Fruit fly (Drosophila melanogaster): ENCODE measurements around the gene CycJ.

CycJ gene

DNA sequence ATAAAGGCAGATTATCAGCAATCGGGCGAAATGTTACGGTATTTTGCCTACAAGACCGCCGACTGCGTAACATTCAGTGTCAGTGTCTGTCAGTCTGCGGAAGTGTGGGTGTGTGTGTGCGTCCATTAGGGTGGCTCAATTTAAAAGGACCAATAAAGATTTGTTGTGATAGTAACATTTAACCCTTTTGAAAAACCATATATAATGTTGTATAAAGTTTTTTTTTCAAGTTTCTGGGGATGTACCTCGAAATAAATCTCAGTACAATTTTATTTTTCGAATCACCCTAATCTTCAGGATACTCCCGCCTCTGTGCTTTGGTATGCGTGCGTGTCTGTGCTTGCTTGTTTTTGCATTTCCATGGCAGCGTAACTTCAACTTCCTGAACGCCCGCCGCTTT lies 6.6 kb downstream of the CycJ start (continued):
- TF ChIP-seq CG6683 (GFP tag; optimal IDR thresholded peaks at IDR 0.05) = peak; percentile 82
- TF ChIP-seq gcm2 (GFP tag; optimal IDR thresholded peaks at IDR 0.05) = no peak
- peak; percentile 28 for TF ChIP-seq slp2 (GFP tag; optimal IDR thresholded peaks at IDR 0.05)
- TF ChIP-seq Hr78 (GFP tag; optimal IDR thresholded peaks at IDR 0.05) = no peak
- TF ChIP-seq bowl (GFP tag; IDR thresholded peaks at IDR 0.05) = peak; percentile 44; the same call in 1 of the 2 replicates
- TF ChIP-seq BtbVII (GFP tag; optimal IDR thresholded peaks at IDR 0.05) = peak; percentile 85
- peak; percentile 50 for TF ChIP-seq bcd (GFP tag; optimal IDR thresholded peaks at IDR 0.05)
- TF ChIP-seq CG18764 (GFP tag; optimal IDR thresholded peaks at IDR 0.05) = no peak
- TF ChIP-seq CG11723 (GFP tag; optimal IDR thresholded peaks at IDR 0.05) = peak; percentile 9
- TF ChIP-seq CG16813 (GFP tag; IDR thresholded peaks at IDR 0.05; ENCODE audit: partially characterized antibody) = no peak
- no peak for TF ChIP-seq Sry-β (GFP tag; optimal IDR thresholded peaks at IDR 0.05)
- TF ChIP-seq knrl (GFP tag; IDR thresholded peaks at IDR 0.05; ENCODE audit: partially characterized antibody) = no peak
- no peak for TF ChIP-seq ttk (GFP tag; IDR thresholded peaks at IDR 0.05)
- TF ChIP-seq NK7.1 (GFP tag; optimal IDR thresholded peaks at IDR 0.05) = peak; percentile 38
- peak; percentile 54 to 69 for TF ChIP-seq Pdp1 (GFP tag; optimal IDR thresholded peaks at IDR 0.05)
- TF ChIP-seq CHES-1-like (GFP tag; optimal IDR thresholded peaks at IDR 0.05) = peak; percentile 71
- TF ChIP-seq CG2712 (tag; optimal IDR thresholded peaks at IDR 0.05) = peak; percentile 54
- no peak for TF ChIP-seq zf30C (GFP tag; optimal IDR thresholded peaks at IDR 0.05)
- peak; percentile 81 for TF ChIP-seq unpg (GFP tag; optimal IDR thresholded peaks at IDR 0.05)
- no peak for TF ChIP-seq HmgD (GFP tag; optimal IDR thresholded peaks at IDR 0.05)
- TF ChIP-seq gem (tag; optimal IDR thresholded peaks at IDR 0.05) = peak; percentile 79
- no peak for TF ChIP-seq CG17186 (GFP tag; optimal IDR thresholded peaks at IDR 0.05)
- peak; percentile 49 for TF ChIP-seq CG5180 (GFP tag; optimal IDR thresholded peaks at IDR 0.05)
- no peak for TF ChIP-seq pzg (GFP tag; optimal IDR thresholded peaks at IDR 0.05)
- no peak for TF ChIP-seq Nf-YA (GFP tag; IDR thresholded peaks at IDR 0.05)
- TF ChIP-seq jigr1 (GFP tag; IDR thresholded peaks at IDR 0.05) = no peak
- peak; percentile 72 for TF ChIP-seq Fer2 (tag; optimal IDR thresholded peaks at IDR 0.05)
- TF ChIP-seq Dp (GFP tag; optimal IDR thresholded peaks at IDR 0.05) = no peak
- no peak for TF ChIP-seq CG10565 (GFP tag; optimal IDR thresholded peaks at IDR 0.05)
- peak; percentile 3 for TF ChIP-seq vfl (GFP tag; optimal IDR thresholded peaks at IDR 0.05)
- no peak for TF ChIP-seq CG3995 (GFP tag; optimal IDR thresholded peaks at IDR 0.05)
- TF ChIP-seq CG33213 (GFP tag; optimal IDR thresholded peaks at IDR 0.05) = peak; percentile 0
- peak; percentile 71 for TF ChIP-seq Atf6 (GFP tag; IDR thresholded peaks at IDR 0.05)
- TF ChIP-seq cg (GFP tag; optimal IDR thresholded peaks at IDR 0.05) = peak; percentile 21
- TF ChIP-seq NfI (GFP tag; optimal IDR thresholded peaks at IDR 0.05) = peak; percentile 73
- TF ChIP-seq NC2α (GFP tag; optimal IDR thresholded peaks at IDR 0.05) = peak; percentile 47
- TF ChIP-seq ranshi (GFP tag; IDR thresholded peaks at IDR 0.05) = peak; percentile 82
- no peak for TF ChIP-seq Ets65A (GFP tag)
- peak; percentile 81 for TF ChIP-seq row (GFP tag; IDR thresholded peaks at IDR 0.05)
- TF ChIP-seq Lim3 (GFP tag; IDR thresholded peaks at IDR 0.05) = no peak
- TF ChIP-seq CG15514 (GFP tag; optimal IDR thresholded peaks at IDR 0.05) = peak; percentile 81
- TF ChIP-seq CG33557 (GFP tag; optimal IDR thresholded peaks at IDR 0.05) = no peak
- TF ChIP-seq CG34376 (GFP tag; optimal IDR thresholded peaks at IDR 0.05) = peak; percentile 89
- TF ChIP-seq Bdp1 (GFP tag; optimal IDR thresholded peaks at IDR 0.05) = no peak
- TF ChIP-seq CG34224 (GFP tag; IDR thresholded peaks at IDR 0.05; ENCODE audit: partially characterized antibody) = no peak
- TF ChIP-seq Bteb2 (GFP tag; optimal IDR thresholded peaks at IDR 0.05) = peak; percentile 56
- TF ChIP-seq CG11085 (GFP tag; IDR thresholded peaks at IDR 0.05) = 0 out of 2 replicates have a peak, but pooled peaks have one; percentile 41
- TF ChIP-seq pho (GFP tag; optimal IDR thresholded peaks at IDR 0.05) = peak; percentile 68
- no peak for TF ChIP-seq Dll (GFP tag; IDR thresholded peaks at IDR 0.05; ENCODE audit: partially characterized antibody)
- peak; percentile 18 for TF ChIP-seq dmrt11E (tag; optimal IDR thresholded peaks at IDR 0.05)
